Fruit fly (Drosophila melanogaster): ENCODE measurements around the gene mtd.

DNA sequence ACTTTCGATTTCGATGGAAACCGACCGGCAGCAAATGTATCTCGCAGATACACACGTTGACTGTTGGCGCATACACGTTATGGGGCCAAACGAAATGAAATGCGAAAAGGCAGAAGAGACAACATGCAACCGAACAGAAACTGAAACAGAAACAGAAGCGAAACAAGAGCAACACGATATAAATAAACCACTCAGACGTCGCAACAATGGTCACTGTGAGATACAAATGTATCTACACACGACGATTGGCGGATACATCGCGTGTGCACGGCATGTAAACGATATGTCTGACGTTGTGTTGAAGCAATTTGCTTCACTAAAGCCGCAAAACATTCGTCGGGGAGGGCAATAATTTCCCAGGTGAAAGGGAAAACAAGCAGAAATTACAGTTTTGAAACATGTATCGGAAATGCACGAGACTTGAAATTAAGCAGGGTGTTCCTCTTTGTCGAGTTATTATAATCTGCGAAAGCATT lies 32.6 kb downstream of the mtd start:
- TF ChIP-seq ttk (optimal IDR thresholded peaks at IDR 0.05) = no peak
- TF ChIP-seq h (optimal IDR thresholded peaks at IDR 0.05) = no peak
- TF ChIP-seq insv (optimal IDR thresholded peaks at IDR 0.05) = no peak

Measured in Kc167 (cell line).